Fruit fly (Drosophila melanogaster): ENCODE results near the gene Prosbeta7.
A peak's percentile ranks its signal among the peaks of the same experiment; 100 is the strongest.

Gene Prosbeta7

dm6 chr3R:5371563-5371962 lies 13.4 kb upstream of the Prosbeta7 start, which contains the start of gene Polr2F (continued):
- TF ChIP-seq GATAe (GFP tag; conservative IDR thresholded peaks at IDR 0.05), result peak; percentile 34; the same call in 1 of the 2 replicates
- no peak; the same call in 2 of the 3 replicates for TF ChIP-seq sr (GFP tag; IDR thresholded peaks at IDR 0.05)
- no peak for TF ChIP-seq Trl (optimal IDR thresholded peaks at IDR 0.05)
- TF ChIP-seq Trl (GFP tag; optimal IDR thresholded peaks at IDR 0.05), result peak; percentile 95
- TF ChIP-seq ase (GFP tag; IDR thresholded peaks at IDR 0.05), result peak; percentile 74
- peak; percentile 2 for TF ChIP-seq CG1529 (GFP tag; optimal IDR thresholded peaks at IDR 0.05)
- peak; percentile 72 for TF ChIP-seq disco-r (GFP tag; optimal IDR thresholded peaks at IDR 0.05)
- TF ChIP-seq nau (GFP tag; optimal IDR thresholded peaks at IDR 0.05), result no peak
- peak; percentile 73 for TF ChIP-seq ash1 (GFP tag; optimal IDR thresholded peaks at IDR 0.05)
- TF ChIP-seq sens (GFP tag), result peak; percentile 96
- no peak for TF ChIP-seq sqz (GFP tag; optimal IDR thresholded peaks at IDR 0.05)
- TF ChIP-seq bsh (GFP tag; optimal IDR thresholded peaks at IDR 0.05), result peak in 1 of 2 experiments; percentile 58
- TF ChIP-seq CG31441 (GFP tag; IDR thresholded peaks at IDR 0.05), result peak; percentile 60
- TF ChIP-seq CG2678 (tag; optimal IDR thresholded peaks at IDR 0.05), result peak; percentile 63
- no peak for TF ChIP-seq vnd (GFP tag; IDR thresholded peaks at IDR 0.05; ENCODE audit: partially characterized antibody)
- TF ChIP-seq ci (GFP tag; IDR thresholded peaks at IDR 0.05), result peak; percentile 89
- TF ChIP-seq run (tag; optimal IDR thresholded peaks at IDR 0.05), result no peak
- TF ChIP-seq az2 (GFP tag; optimal IDR thresholded peaks at IDR 0.05), result peak; percentile 82
- TF ChIP-seq Hmr (GFP tag; optimal IDR thresholded peaks at IDR 0.05), result peak; percentile 86
- TF ChIP-seq CG15479 (GFP tag; optimal IDR thresholded peaks at IDR 0.05), result no peak
- TF ChIP-seq gsb-n (tag; optimal IDR thresholded peaks at IDR 0.05), result peak; percentile 41
- TF ChIP-seq grn (GFP tag; optimal IDR thresholded peaks at IDR 0.05), result no peak
- peak; percentile 86 for TF ChIP-seq pb (GFP tag; optimal IDR thresholded peaks at IDR 0.05)
- TF ChIP-seq dmrt99B (tag; optimal IDR thresholded peaks at IDR 0.05), result no peak
- peak; percentile 55 for TF ChIP-seq Mes4 (GFP tag; optimal IDR thresholded peaks at IDR 0.05)
- TF ChIP-seq CG12155 (GFP tag; optimal IDR thresholded peaks at IDR 0.05), result peak; percentile 89
- TF ChIP-seq CG7372 (GFP tag; IDR thresholded peaks at IDR 0.05), result peak; percentile 61; the same call in 1 of the 2 replicates
- peak in 1 of 3 experiments; percentile 51 for TF ChIP-seq lola (GFP tag; optimal IDR thresholded peaks at IDR 0.05)
- TF ChIP-seq pan (optimal IDR thresholded peaks at IDR 0.05), result no peak
- TF ChIP-seq pan (GFP tag; optimal IDR thresholded peaks at IDR 0.05 in 1 of 2, IDR thresholded peaks at IDR 0.05 in 1 of 2), result peak in 1 of 2 experiments; percentile 75
- peak; percentile 74 for TF ChIP-seq CG1233 (GFP tag; optimal IDR thresholded peaks at IDR 0.05)
- peak; percentile 89 for TF ChIP-seq Myb (GFP tag; optimal IDR thresholded peaks at IDR 0.05)
- TF ChIP-seq dm (GFP tag; optimal IDR thresholded peaks at IDR 0.05), result peak; percentile 99
- peak; percentile 98 for TF ChIP-seq CG9932 (GFP tag; IDR thresholded peaks at IDR 0.05)
- TF ChIP-seq row (GFP tag; IDR thresholded peaks at IDR 0.05), result peak; percentile 89
- TF ChIP-seq CG5180 (GFP tag; optimal IDR thresholded peaks at IDR 0.05), result no peak
- peak; percentile 57 for TF ChIP-seq onecut (GFP tag; IDR thresholded peaks at IDR 0.05)
- TF ChIP-seq Nf-YA (GFP tag; IDR thresholded peaks at IDR 0.05), result no peak
- peak; percentile 94 for TF ChIP-seq HmgD (GFP tag; optimal IDR thresholded peaks at IDR 0.05)
- peak; percentile 64 for TF ChIP-seq CG13775 (GFP tag; optimal IDR thresholded peaks at IDR 0.05)
- TF ChIP-seq CG18619 (GFP tag; optimal IDR thresholded peaks at IDR 0.05), result peak; percentile 73
- peak; percentile 54 for TF ChIP-seq psq (GFP tag; optimal IDR thresholded peaks at IDR 0.05)
- TF ChIP-seq CG4328 (GFP tag; optimal IDR thresholded peaks at IDR 0.05), result peak; percentile 56
- peak; percentile 72 for TF ChIP-seq gcm2 (GFP tag; optimal IDR thresholded peaks at IDR 0.05)
- no peak for TF ChIP-seq mld (GFP tag; IDR thresholded peaks at IDR 0.05; ENCODE audit: partially characterized antibody)
- no peak for TF ChIP-seq Ravus (GFP tag; IDR thresholded peaks at IDR 0.05)
- TF ChIP-seq sob (GFP tag; IDR thresholded peaks at IDR 0.05), result peak; percentile 93
- TF ChIP-seq Max (GFP tag; optimal IDR thresholded peaks at IDR 0.05), result peak; percentile 95
- TF ChIP-seq Ets65A (GFP tag), result peak; percentile 100
- TF ChIP-seq CG6175 (GFP tag; IDR thresholded peaks at IDR 0.05), result peak; percentile 53; the same call in 2 of the 3 replicates
- TF ChIP-seq CG9437 (GFP tag; optimal IDR thresholded peaks at IDR 0.05), result peak; percentile 21
- TF ChIP-seq CG9876 (GFP tag; optimal IDR thresholded peaks at IDR 0.05), result peak; percentile 93
